Fruit fly (Drosophila melanogaster) whole organism, prepupa: ENCODE data around the gene CG42375.

ENCODE experiments used
- Blimp-1 ChIP-seq: fragments of 200-800 bp; sonication (Bioruptor generic); optimal IDR thresholded peaks from 3 replicates; lab custom pipeline; 2017; ENCODE audit warnings: missing biosample characterization, missing genetic modification characterization, mild to moderate bottlenecking, moderate library complexity, missing genetic modification reagents
- CG10631 ChIP-seq: fragments of 200-800 bp; sonication (Bioruptor generic); optimal IDR thresholded peaks from 2 replicates; lab custom pipeline; 2016; ENCODE audit warnings: missing biosample characterization, missing genetic modification characterization
- CG10669 ChIP-seq: fragments of 200-800 bp; sonication (Bioruptor generic); optimal IDR thresholded peaks from 3 replicates; lab custom pipeline; 2018; ENCODE audit warnings: missing biosample characterization, mild to moderate bottlenecking, missing genetic modification characterization, moderate library complexity
- CG15336 ChIP-seq: fragments of 200-800 bp; sonication (Bioruptor generic); IDR thresholded peaks from 2 replicates; pipeline ENCODE4 v1.3.6; 2022; ENCODE audit warnings: missing biosample characterization, missing genetic modification characterization
- CG31627 ChIP-seq: fragments of 200-800 bp; sonication (Bioruptor generic); optimal IDR thresholded peaks from 3 replicates; lab custom pipeline; 2016; ENCODE audit warnings: missing biosample characterization, missing genetic modification characterization
- CG34406 ChIP-seq: fragments of 200-800 bp; sonication (Bioruptor generic); optimal IDR thresholded peaks from 3 replicates; lab custom pipeline; 2016; ENCODE audit warnings: missing biosample characterization, missing genetic modification characterization
- CG3919 ChIP-seq: fragments of 200-800 bp; sonication (Bioruptor generic); optimal IDR thresholded peaks from 3 replicates; lab custom pipeline; 2016; ENCODE audit warnings: missing biosample characterization, missing genetic modification characterization
- CG4318 ChIP-seq: fragments of 200-800 bp; sonication (Bioruptor generic); optimal IDR thresholded peaks from 3 replicates; lab custom pipeline; 2017; ENCODE audit warnings: missing biosample characterization, mild to moderate bottlenecking, missing genetic modification characterization
- CG6163 ChIP-seq: fragments of 200-800 bp; sonication (Bioruptor generic); IDR thresholded peaks from 3 replicates; pipeline ENCODE4 v1.3.6; 2022; ENCODE audit warnings: missing biosample characterization, missing genetic modification characterization
- CG6276 ChIP-seq: fragments of 200-800 bp; sonication (Bioruptor generic); optimal IDR thresholded peaks from 2 replicates; lab custom pipeline; 2017; ENCODE audit warnings: missing biosample characterization, mild to moderate bottlenecking, missing genetic modification characterization
- CG6792 ChIP-seq: fragments of 200-800 bp; sonication (Bioruptor generic); optimal IDR thresholded peaks from 3 replicates; lab custom pipeline; 2016; ENCODE audit warnings: missing biosample characterization, missing genetic modification characterization
- CG6808 ChIP-seq: fragments of 200-800 bp; sonication (Bioruptor generic); optimal IDR thresholded peaks from 3 replicates; lab custom pipeline; 2017; ENCODE audit warnings: missing biosample characterization, missing genetic modification characterization, mild to moderate bottlenecking, moderate library complexity, missing genetic modification reagents
- CG6854 ChIP-seq: fragments of 200-800 bp; sonication (Bioruptor generic); optimal IDR thresholded peaks from 2 replicates; lab custom pipeline; 2017; ENCODE audit warnings: missing biosample characterization, mild to moderate bottlenecking, missing genetic modification characterization
- CG8119 ChIP-seq: fragments of 200-800 bp; sonication (Bioruptor generic); IDR thresholded peaks from 3 replicates; pipeline ENCODE4 v1.3.6; 2022; ENCODE audit warnings: missing biosample characterization, missing genetic modification characterization
- CG8632 ChIP-seq: fragments of 200-800 bp; sonication (Bioruptor generic); optimal IDR thresholded peaks from 3 replicates; lab custom pipeline; 2016; ENCODE audit warnings: missing biosample characterization, missing genetic modification characterization
- CG9139 ChIP-seq: fragments of 200-800 bp; sonication (Bioruptor generic); optimal IDR thresholded peaks from 3 replicates; lab custom pipeline; 2017; ENCODE audit warnings: missing biosample characterization, mild to moderate bottlenecking, missing genetic modification characterization
- Eip75B ChIP-seq: fragments of 200-800 bp; sonication (Bioruptor generic); optimal IDR thresholded peaks from 3 replicates; lab custom pipeline; 2016; ENCODE audit warnings: missing biosample characterization, missing genetic modification characterization
- Eip78C ChIP-seq: fragments of 200-800 bp; sonication (Bioruptor generic); peaks from one replicate; lab custom pipeline; 2016; ENCODE audit warnings: missing biosample characterization, missing genetic modification characterization
- Eip93F ChIP-seq: fragments of 200-800 bp; sonication (Bioruptor generic); optimal IDR thresholded peaks from 2 replicates; lab custom pipeline; 2016; ENCODE audit warnings: missing biosample characterization, mild to moderate bottlenecking, missing genetic modification characterization
- Ets96B ChIP-seq: fragments of 200-800 bp; optimal IDR thresholded peaks from 2 replicates; lab custom pipeline; 2019; ENCODE audit warnings: missing biosample characterization, mild to moderate bottlenecking, missing genetic modification characterization, moderate library complexity
- Gug ChIP-seq: fragments of 200-800 bp; sonication (Bioruptor generic); IDR thresholded peaks from 2 replicates; pipeline ENCODE4 v1.3.6; 2022; ENCODE audit warnings: missing biosample characterization, missing genetic modification characterization
- Hr38 ChIP-seq: sonication (Bioruptor generic); optimal IDR thresholded peaks from 2 replicates; lab custom pipeline; 2016; ENCODE audit warnings: missing biosample characterization, missing genetic modification characterization
- Hr4 ChIP-seq: fragments of 200-800 bp; sonication (Bioruptor generic); optimal IDR thresholded peaks from 3 replicates; lab custom pipeline; 2016; ENCODE audit warnings: missing biosample characterization, missing genetic modification characterization
- Lpt ChIP-seq: fragments of 200-800 bp; sonication (Bioruptor generic); optimal IDR thresholded peaks from 3 replicates; lab custom pipeline; 2016; ENCODE audit warnings: missing biosample characterization, missing genetic modification characterization
- OdsH ChIP-seq: fragments of 200-800 bp; sonication (Bioruptor generic); optimal IDR thresholded peaks from 3 replicates; lab custom pipeline; 2016; ENCODE audit warnings: missing biosample characterization, missing genetic modification characterization
- Smox ChIP-seq: fragments of 200-800 bp; sonication (Bioruptor generic); optimal IDR thresholded peaks from 3 replicates; lab custom pipeline; 2016; ENCODE audit warnings: missing biosample characterization, missing genetic modification characterization
- Sox102F ChIP-seq: fragments of 200-800 bp; sonication (Bioruptor generic); optimal IDR thresholded peaks from 2 replicates; lab custom pipeline; 2016; ENCODE audit warnings: missing biosample characterization, mild to moderate bottlenecking, missing genetic modification characterization
- Sox14 ChIP-seq: fragments of 200-800 bp; sonication (Bioruptor generic); optimal IDR thresholded peaks from 3 replicates; lab custom pipeline; 2016; ENCODE audit warnings: missing biosample characterization, missing genetic modification characterization
- Sox15 ChIP-seq: fragments of 200-800 bp; sonication (Bioruptor generic); optimal IDR thresholded peaks from 3 replicates; lab custom pipeline; 2016; ENCODE audit warnings: missing biosample characterization, missing genetic modification characterization
- acj6 ChIP-seq: fragments of 200-800 bp; sonication (Bioruptor generic); optimal IDR thresholded peaks from 3 replicates; lab custom pipeline; 2016; ENCODE audit warnings: missing biosample characterization, missing genetic modification characterization
- cyc ChIP-seq: fragments of 200-800 bp; sonication (Bioruptor generic); optimal IDR thresholded peaks from 3 replicates; lab custom pipeline; 2016; ENCODE audit warnings: missing biosample characterization, missing genetic modification characterization
- dsx ChIP-seq: fragments of 200-800 bp; optimal IDR thresholded peaks from 3 replicates; lab custom pipeline; 2019; ENCODE audit warnings: missing biosample characterization, mild to moderate bottlenecking, missing genetic modification characterization, moderate library complexity; ENCODE audit not compliant: poor library complexity, severe bottlenecking
- eg ChIP-seq: fragments of 200-800 bp; sonication (Bioruptor generic); IDR thresholded peaks from 3 replicates; pipeline ENCODE4 v1.3.6; 2022; ENCODE audit warnings: missing biosample characterization, missing genetic modification characterization
- esn ChIP-seq: fragments of 200-800 bp; sonication (Bioruptor generic); optimal IDR thresholded peaks from 2 replicates; lab custom pipeline; 2016; ENCODE audit warnings: missing biosample characterization, mild to moderate bottlenecking, missing genetic modification characterization, moderate library complexity
- fd59A ChIP-seq: fragments of 200-800 bp; sonication (Bioruptor generic); optimal IDR thresholded peaks from 2 replicates; lab custom pipeline; 2017; ENCODE audit warnings: missing biosample characterization, mild to moderate bottlenecking, missing genetic modification characterization, missing genetic modification reagents
- fd85E ChIP-seq: fragments of 200-800 bp; sonication (Bioruptor generic); optimal IDR thresholded peaks from 3 replicates; lab custom pipeline; 2016; ENCODE audit warnings: missing biosample characterization, missing genetic modification characterization
- net ChIP-seq: fragments of 200-800 bp; sonication (Bioruptor generic); optimal IDR thresholded peaks from 3 replicates; lab custom pipeline; 2016; ENCODE audit warnings: missing biosample characterization, missing genetic modification characterization
- pdm3 ChIP-seq: fragments of 200-800 bp; sonication (Bioruptor generic); optimal IDR thresholded peaks from 3 replicates; lab custom pipeline; 2016; ENCODE audit warnings: missing biosample characterization, missing genetic modification characterization
- spab ChIP-seq: fragments of 200-800 bp; sonication (Bioruptor generic); optimal IDR thresholded peaks from 2 replicates; lab custom pipeline; 2017; ENCODE audit warnings: missing biosample characterization, mild to moderate bottlenecking, missing genetic modification characterization, missing genetic modification reagents
- ss ChIP-seq, 2 experiments: fragments of 200-800 bp; sonication (Bioruptor generic); optimal IDR thresholded peaks; 2 replicates in 1 of 2; 3 replicates in 1 of 2; lab custom pipeline; 2017 to 2018; ENCODE audit warnings: mild to moderate bottlenecking in 2 of 2, missing biosample characterization in 2 of 2, missing genetic modification characterization in 2 of 2, moderate library complexity in 1 of 2
- svp ChIP-seq: fragments of 200-800 bp; sonication (Bioruptor generic); peaks from one replicate; lab custom pipeline; 2016; ENCODE audit warnings: missing biosample characterization, missing genetic modification characterization
- topi ChIP-seq: fragments of 200-800 bp; sonication (Bioruptor generic); optimal IDR thresholded peaks from 3 replicates; lab custom pipeline; 2016; ENCODE audit warnings: missing biosample characterization, missing genetic modification characterization
- vri ChIP-seq: fragments of 200-800 bp; sonication (Bioruptor generic); optimal IDR thresholded peaks from 3 replicates; lab custom pipeline; 2016; ENCODE audit warnings: missing biosample characterization, mild to moderate bottlenecking, missing genetic modification characterization

The CG42375 gene

dm6 chr3R:13807906-13808305 lies 28.5 kb downstream of the CG42375 start (continued):
- TF ChIP-seq CG6163 (GFP tag; lab: Robert Waterston, UW) (no peak), fd59A (GFP tag; lab: Kevin White, UChicago) (peak; percentile 53), esn (GFP tag; lab: Kevin White, UChicago) (peak; percentile 62), CG34406 (GFP tag; lab: Kevin White, UChicago) (peak; percentile 50), Sox15 (GFP tag; lab: Kevin White, UChicago) (peak; percentile 37), Eip93F (GFP tag; lab: Kevin White, UChicago) (no peak), svp (peak; percentile 68), vri (no peak), dsx (peak; percentile 18), OdsH (peak; percentile 63), Sox14 (peak; percentile 66), CG8632 (GFP tag; lab: Kevin White, UChicago) (peak; percentile 34), net (peak; percentile 68), CG10669 (GFP tag; lab: Kevin White, UChicago) (peak; percentile 14), CG6792 (GFP tag; lab: Kevin White, UChicago) (peak; percentile 47), CG4318 (GFP tag; lab: Kevin White, UChicago) (peak; percentile 83), Eip75B (GFP tag; lab: Kevin White, UChicago) (peak; percentile 57), cyc (GFP tag; lab: Kevin White, UChicago) (peak; percentile 35), CG6854 (GFP tag; lab: Kevin White, UChicago) (no peak), Gug (GFP tag; lab: Robert Waterston, UW) (peak; percentile 44; the same call in 1 of the 2 replicates), Eip78C (GFP tag; lab: Kevin White, UChicago) (peak; percentile 94), CG15336 (GFP tag; lab: Robert Waterston, UW) (peak; percentile 49; the same call in 1 of the 2 replicates), Ets96B (peak; percentile 41), CG31627 (GFP tag; lab: Kevin White, UChicago) (peak; percentile 37), CG6808 (peak; percentile 47), acj6 (GFP tag; lab: Kevin White, UChicago) (peak; percentile 51), eg (GFP tag; lab: Robert Waterston, UW) (peak; percentile 41; the same call in 2 of the 3 replicates), Blimp-1 (no peak), pdm3 (GFP tag; lab: Kevin White, UChicago) (peak; percentile 68), topi (GFP tag; lab: Kevin White, UChicago) (peak; percentile 53), CG10631 (GFP tag; lab: Kevin White, UChicago) (peak; percentile 74), Sox102F (GFP tag; lab: Kevin White, UChicago) (peak; percentile 41)

- TF ChIP-seq svp: no peak
- no peak for TF ChIP-seq Blimp-1
- TF ChIP-seq, all 60 proteins: peak for 0
These were observed 29.8 kb downstream of the CG42375 start for dm6 chr3R:13809261-13809660.

DNA sequence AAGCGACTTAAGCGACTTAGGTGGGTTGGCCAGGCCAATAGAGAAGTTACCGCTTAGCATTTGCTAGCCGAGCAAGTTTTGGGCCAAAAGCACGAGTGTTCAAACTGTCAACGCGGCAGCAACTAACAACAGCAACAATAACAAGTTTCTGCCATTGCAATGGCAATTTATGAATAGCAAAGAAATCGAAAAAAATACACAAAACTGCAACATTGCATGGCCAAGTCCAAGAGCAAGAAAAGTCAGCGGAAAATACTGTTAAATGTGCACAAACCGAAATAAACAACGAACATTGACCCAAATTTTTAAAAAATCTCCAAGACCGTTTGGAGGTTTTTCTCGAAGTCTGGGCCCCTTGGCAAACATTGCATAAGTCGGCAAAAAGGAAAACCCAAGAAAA lies 30.9 kb downstream of the CG42375 start:
- TF ChIP-seq CG6276 (GFP tag; lab: Kevin White, UChicago) (no peak), pdm3 (GFP tag; lab: Kevin White, UChicago) (no peak), ss (GFP tag; optimal IDR thresholded peaks at IDR 0.05; lab: Kevin White, UChicago) (no peak), Smox (GFP tag; lab: Kevin White, UChicago) (no peak), Lpt (GFP tag; lab: Kevin White, UChicago) (no peak), CG8632 (GFP tag; lab: Kevin White, UChicago) (no peak), fd85E (GFP tag; lab: Kevin White, UChicago) (no peak), cyc (GFP tag; lab: Kevin White, UChicago) (no peak)

dm6 chr3R:13811737-13812136 lies 32.3 kb downstream of the CG42375 start:
- TF ChIP-seq pdm3 (GFP tag; lab: Kevin White, UChicago) (no peak), Ets96B (no peak), CG3919 (no peak), spab (GFP tag; lab: Kevin White, UChicago) (no peak), Hr38 (GFP tag; lab: Kevin White, UChicago) (no peak), Smox (GFP tag; lab: Kevin White, UChicago) (no peak), Lpt (GFP tag; lab: Kevin White, UChicago) (no peak), CG9139 (GFP tag; lab: Kevin White, UChicago) (no peak), Eip75B (GFP tag; lab: Kevin White, UChicago) (no peak), CG8119 (GFP tag; lab: Robert Waterston, UW) (no peak), CG10631 (GFP tag; lab: Kevin White, UChicago) (no peak), Hr4 (no peak), CG6854 (GFP tag; lab: Kevin White, UChicago) (no peak)
- TF ChIP-seq, all 60 proteins: peak for 0
